Worm (Caenorhabditis elegans): ENCODE data around the gene ZC204.13.

ZC204.13 gene

DNA sequence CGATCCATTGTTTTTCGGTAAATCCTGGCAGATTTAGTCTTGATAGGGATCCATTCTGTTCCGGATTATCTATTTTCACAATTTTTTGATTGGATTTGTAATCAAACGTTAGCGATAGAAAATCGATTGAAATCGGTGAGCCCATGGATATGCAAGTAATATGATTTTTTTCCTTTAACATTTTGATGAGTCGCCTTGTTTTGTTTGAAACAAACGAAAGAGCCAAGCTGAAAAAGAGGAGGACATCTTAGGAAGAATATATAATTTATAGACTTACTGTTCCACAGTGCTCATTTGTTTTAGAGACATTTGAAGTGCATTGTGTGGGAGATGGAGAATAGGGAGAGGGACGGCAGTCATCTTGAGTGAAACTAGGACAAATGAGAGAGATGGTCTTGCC is 28.0 kb upstream of the ZC204.13 start, which contains the start of the genes fbxb-18 and fbxb-19:
Gene fbxb-18 (minus strand): TSS at position 101 of the 400 bp plus-strand sequence.
Gene fbxb-19 (minus strand): TSS at position 369 of the 400 bp plus-strand sequence.
- TF ChIP-seq unc-62 (GFP tag; optimal IDR thresholded peaks at IDR 0.05): no peak
- TF ChIP-seq mxl-1 (tag; optimal IDR thresholded peaks at IDR 0.05): no peak
- no peak for TF ChIP-seq mcd-1 (GFP tag; IDR thresholded peaks at IDR 0.05)
- no peak for TF ChIP-seq Y53G8AR.9 (GFP tag; conservative IDR thresholded peaks at IDR 0.05)
- no peak for TF ChIP-seq hmg-20 (GFP tag; IDR thresholded peaks at IDR 0.05)
- TF ChIP-seq snpc-4 (GFP tag; optimal IDR thresholded peaks at IDR 0.05): no peak
- TF ChIP-seq snpc-4 (tag; optimal IDR thresholded peaks at IDR 0.05): no peak
- no peak for TF ChIP-seq aptf-3 (GFP tag; IDR thresholded peaks at IDR 0.05)
- no peak for TF ChIP-seq F22D6.2 (tag; optimal IDR thresholded peaks at IDR 0.05)
- TF ChIP-seq pha-4 (tag; optimal IDR thresholded peaks at IDR 0.05): no peak
- TF ChIP-seq madf-8 (GFP tag; conservative IDR thresholded peaks at IDR 0.05): no peak

DNA sequence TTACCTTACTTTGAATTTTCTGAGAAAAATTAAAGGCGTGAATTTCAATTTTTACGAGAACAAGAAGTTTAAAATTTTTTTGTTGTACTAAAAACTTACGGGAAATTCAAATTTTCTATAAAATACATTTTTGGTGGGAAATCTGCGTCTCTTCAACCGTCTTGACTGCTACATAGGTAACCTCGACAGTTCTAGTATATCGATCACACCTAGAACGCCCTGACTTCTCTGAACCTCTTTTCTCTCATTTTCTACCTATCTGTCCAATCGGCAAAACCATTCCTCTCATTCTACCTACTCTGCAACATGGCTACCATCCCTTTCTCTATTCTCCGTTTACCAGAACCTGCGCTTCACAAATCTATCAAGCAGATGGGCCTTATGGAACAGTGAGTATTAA is 23.0 kb upstream of the ZC204.13 start, which contains the start of gene fbxb-25:
Gene fbxb-25 (plus strand): TSS at position 301 of the 400 bp plus-strand sequence.
- TF ChIP-seq attf-3 (GFP tag; conservative IDR thresholded peaks at IDR 0.05): no peak
- no peak for TF ChIP-seq snpc-3.4 (tag; optimal IDR thresholded peaks at IDR 0.05)
- TF ChIP-seq ZK185.1 (tag; optimal IDR thresholded peaks at IDR 0.05; ENCODE audit: poor library complexity, severe bottlenecking): no peak
- no peak for TF ChIP-seq F37B4.10 (GFP tag; IDR thresholded peaks at IDR 0.05)
- TF ChIP-seq ama-1 (optimal IDR thresholded peaks at IDR 0.05): no peak
- TF ChIP-seq ama-1 (GFP tag; optimal IDR thresholded peaks at IDR 0.05): no peak
- no peak for TF ChIP-seq hmg-1.2 (GFP tag; IDR thresholded peaks at IDR 0.05)
- no peak for TF ChIP-seq lin-26 (GFP tag; IDR thresholded peaks at IDR 0.05)
- no peak for TF ChIP-seq mcd-1 (GFP tag; IDR thresholded peaks at IDR 0.05)
- no peak for TF ChIP-seq ztf-18 (tag; optimal IDR thresholded peaks at IDR 0.05)
- TF ChIP-seq chd-7 (tag; optimal IDR thresholded peaks at IDR 0.05): no peak
- no peak for TF ChIP-seq snpc-1.3 (tag; optimal IDR thresholded peaks at IDR 0.05; ENCODE audit: insufficient read depth)
- TF ChIP-seq athp-1 (tag; optimal IDR thresholded peaks at IDR 0.05): no peak
- TF ChIP-seq ceh-58 (GFP tag; IDR thresholded peaks at IDR 0.05): no peak
- no peak for TF ChIP-seq nhr-27 (tag; optimal IDR thresholded peaks at IDR 0.05)
- TF ChIP-seq lin-35 (GFP tag; optimal IDR thresholded peaks at IDR 0.05): no peak
- no peak for TF ChIP-seq B0336.3 (GFP tag; IDR thresholded peaks at IDR 0.05)
- no peak for TF ChIP-seq ceh-100 (GFP tag; IDR thresholded peaks at IDR 0.05)
- no peak for TF ChIP-seq F33H1.4 (GFP tag; IDR thresholded peaks at IDR 0.05)
- no peak for TF ChIP-seq Y56A3A.18 (GFP tag; IDR thresholded peaks at IDR 0.05)

- TF ChIP-seq nhr-179 (tag; optimal IDR thresholded peaks at IDR 0.05) (no peak), ztf-28 (GFP tag; IDR thresholded peaks at IDR 0.05) (no peak), tbp1 (GFP tag; optimal IDR thresholded peaks at IDR 0.05) (no peak), lin-40 (tag; optimal IDR thresholded peaks at IDR 0.05) (no peak), him-1 (tag; optimal IDR thresholded peaks at IDR 0.05) (no peak), F39B2.1 (GFP tag; IDR thresholded peaks at IDR 0.05) (no peak), F55B11.4 (tag; optimal IDR thresholded peaks at IDR 0.05; ENCODE audit: borderline replicate concordance, insufficient read depth) (no peak), nfya-1 (tag; optimal IDR thresholded peaks at IDR 0.05; ENCODE audit: borderline replicate concordance, insufficient read depth) (no peak), sptf-2 (GFP tag; optimal IDR thresholded peaks at IDR 0.05) (no peak), attf-3 (GFP tag; conservative IDR thresholded peaks at IDR 0.05) (no peak), D2030.7 (GFP tag; IDR thresholded peaks at IDR 0.05) (no peak), hrde-1 (tag; optimal IDR thresholded peaks at IDR 0.05; ENCODE audit: borderline replicate concordance) (no peak), Y95B8A.8 (GFP tag; IDR thresholded peaks at IDR 0.05) (no peak), rpc-1 (optimal IDR thresholded peaks at IDR 0.05) (no peak), rpc-1 (tag; optimal IDR thresholded peaks at IDR 0.05) (no peak), attf-5 (GFP tag; optimal IDR thresholded peaks at IDR 0.05) (no peak), lin-26 (GFP tag; IDR thresholded peaks at IDR 0.05) (no peak)
Observed at ce11 chrII:1682218-1682617, 21.4 kb upstream of the ZC204.13 start, which contains the start of gene fbxb-26. Gene fbxb-26, plus strand, starts transcription at chrII:1682518.
